Fruit fly (Drosophila melanogaster) whole organism, adult: ENCODE results near the gene JYalpha.

ENCODE experiments used
- CG11617 ChIP-seq: fragments of 200-800 bp; sonication (Bioruptor generic); optimal IDR thresholded peaks from 2 replicates; lab custom pipeline; 2017; ENCODE audit warnings: mild to moderate bottlenecking, missing biosample characterization, missing genetic modification reagents, missing genetic modification characterization
- CG12768 ChIP-seq: fragments of 200-800 bp; sonication (Bioruptor generic); optimal IDR thresholded peaks from 2 replicates; lab custom pipeline; 2017; ENCODE audit warnings: missing biosample characterization, missing genetic modification characterization, mild to moderate bottlenecking, moderate library complexity, missing genetic modification reagents
- CG14711 ChIP-seq: fragments of 200-800 bp; sonication (Bioruptor generic); optimal IDR thresholded peaks from 2 replicates; lab custom pipeline; 2018; ENCODE audit warnings: missing biosample characterization, mild to moderate bottlenecking, missing genetic modification characterization, moderate library complexity
- CG1620 ChIP-seq: fragments of 200-800 bp; sonication (Bioruptor generic); optimal IDR thresholded peaks from 2 replicates; lab custom pipeline; 2016; ENCODE audit warnings: missing biosample characterization, missing genetic modification characterization
- CG33017 ChIP-seq: fragments of 200-800 bp; sonication (Bioruptor generic); optimal IDR thresholded peaks from 2 replicates; lab custom pipeline; 2018; ENCODE audit warnings: missing biosample characterization, mild to moderate bottlenecking, missing genetic modification characterization, moderate library complexity
- CG5204 ChIP-seq: fragments of 200-800 bp; sonication (Bioruptor generic); optimal IDR thresholded peaks from 2 replicates; lab custom pipeline; 2016; ENCODE audit warnings: missing biosample characterization, missing genetic modification characterization
- CG7045 ChIP-seq: fragments of 200-800 bp; sonication (Bioruptor generic); optimal IDR thresholded peaks from 2 replicates; lab custom pipeline; 2017; ENCODE audit warnings: missing biosample characterization, mild to moderate bottlenecking, missing genetic modification characterization
- CG7101 ChIP-seq: fragments of 200-800 bp; sonication (Bioruptor generic); optimal IDR thresholded peaks from 2 replicates; lab custom pipeline; 2018; ENCODE audit warnings: missing biosample characterization, mild to moderate bottlenecking, missing genetic modification characterization, moderate library complexity
- Clk ChIP-seq: fragments of 200-800 bp; sonication (Bioruptor generic); optimal IDR thresholded peaks from 2 replicates; lab custom pipeline; 2017; ENCODE audit warnings: missing biosample characterization, missing genetic modification characterization
- Crg-1 ChIP-seq: fragments of 200-800 bp; sonication (Bioruptor generic); optimal IDR thresholded peaks from 2 replicates; lab custom pipeline; 2016; ENCODE audit warnings: missing biosample characterization, missing genetic modification characterization
- Hr96 ChIP-seq: fragments of 200-800 bp; sonication (Bioruptor generic); optimal IDR thresholded peaks from 2 replicates; lab custom pipeline; 2016; ENCODE audit warnings: missing biosample characterization, missing genetic modification characterization
- Mnt ChIP-seq: fragments of 200-800 bp; sonication (Bioruptor generic); optimal IDR thresholded peaks from 2 replicates; lab custom pipeline; 2016; ENCODE audit warnings: missing biosample characterization, mild to moderate bottlenecking, missing genetic modification characterization
- bab1 ChIP-seq: fragments of 200-800 bp; sonication (Bioruptor generic); optimal IDR thresholded peaks from 3 replicates; lab custom pipeline; 2019; ENCODE audit warnings: missing biosample characterization, mild to moderate bottlenecking, missing genetic modification characterization, moderate library complexity
- cic ChIP-seq: fragments of 200-800 bp; sonication (Bioruptor generic); optimal IDR thresholded peaks from 2 replicates; lab custom pipeline; 2017; ENCODE audit warnings: missing biosample characterization, mild to moderate bottlenecking, missing genetic modification characterization, moderate library complexity
- cnc ChIP-seq, 2 experiments: fragments of >200 bp; optimal IDR thresholded peaks; 2 replicates each; lab custom pipeline; 2017
- kay ChIP-seq: fragments of 200-800 bp; sonication (Bioruptor generic); peaks from one replicate; lab custom pipeline; 2016; ENCODE audit warnings: missing biosample characterization, missing genetic modification characterization, borderline replicate concordance
- ovo ChIP-seq: fragments of 200-800 bp; sonication (Bioruptor generic); optimal IDR thresholded peaks from 2 replicates; lab custom pipeline; 2016; ENCODE audit warnings: missing biosample characterization, missing genetic modification characterization
- pad ChIP-seq: fragments of 200-800 bp; sonication (Bioruptor generic); optimal IDR thresholded peaks from 3 replicates; lab custom pipeline; 2017; ENCODE audit warnings: missing biosample characterization, missing genetic modification characterization, mild to moderate bottlenecking, moderate library complexity, missing genetic modification reagents
- tj ChIP-seq: fragments of 200-800 bp; sonication (Bioruptor generic); optimal IDR thresholded peaks from 3 replicates; lab custom pipeline; 2017; ENCODE audit warnings: missing biosample characterization, mild to moderate bottlenecking, missing genetic modification characterization, moderate library complexity
- toe ChIP-seq: fragments of 200-800 bp; sonication (Bioruptor generic); optimal IDR thresholded peaks from 2 replicates; lab custom pipeline; 2016; ENCODE audit warnings: missing biosample characterization, missing genetic modification characterization

JYalpha gene

dm6 chr4:579-978 lies at the start of gene JYalpha:
Gene JYalpha, plus strand, starts transcription at chr4:879.
- TF ChIP-seq CG14711 (tag; lab: Kevin White, UChicago) (no peak), cnc (optimal IDR thresholded peaks at IDR 0.05; lab: Kevin White, UChicago) (no peak), Crg-1 (GFP tag; lab: Kevin White, UChicago) (no peak), CG7045 (GFP tag; lab: Kevin White, UChicago) (no peak), CG12768 (no peak), kay (GFP tag; lab: Kevin White, UChicago) (no peak), pad (GFP tag; lab: Kevin White, UChicago) (no peak)

DNA sequence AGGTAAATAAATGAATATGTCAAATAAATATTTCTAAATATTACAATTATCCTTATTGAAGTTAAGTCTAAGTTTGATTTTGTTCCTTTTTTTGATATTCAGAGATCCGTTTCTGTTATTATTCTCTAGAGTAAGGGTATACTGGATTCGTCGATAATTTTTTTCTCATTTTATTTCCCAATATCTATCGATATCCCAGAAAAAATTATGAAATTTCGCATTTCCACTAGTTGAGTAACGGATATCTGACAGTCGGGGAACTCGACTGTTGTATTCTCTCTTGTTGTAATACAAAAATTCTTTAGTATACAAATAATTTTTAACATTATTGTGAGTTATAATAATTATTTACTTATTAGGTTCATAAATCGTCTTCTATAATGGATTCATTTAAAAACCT lies 730 bp downstream of the JYalpha start:
- no peak for TF ChIP-seq Clk
- no peak for TF ChIP-seq cic (GFP tag; lab: Kevin White, UChicago)
- TF ChIP-seq toe (GFP tag; lab: Kevin White, UChicago), result no peak
- TF ChIP-seq Mnt (GFP tag; lab: Kevin White, UChicago), result no peak
- TF ChIP-seq CG7101 (tag; lab: Kevin White, UChicago), result no peak
- TF ChIP-seq CG5204 (GFP tag; lab: Kevin White, UChicago), result no peak
- no peak for TF ChIP-seq kay (GFP tag; lab: Kevin White, UChicago)
- no peak for TF ChIP-seq CG1620 (GFP tag; lab: Kevin White, UChicago)
- no peak for TF ChIP-seq CG7045 (GFP tag; lab: Kevin White, UChicago)
- TF ChIP-seq CG12768, result no peak
- no peak for TF ChIP-seq pad (GFP tag; lab: Kevin White, UChicago)
- TF ChIP-seq Crg-1 (GFP tag; lab: Kevin White, UChicago), result no peak
- TF ChIP-seq tj (GFP tag; lab: Kevin White, UChicago), result no peak
- TF ChIP-seq CG11617 (GFP tag; lab: Kevin White, UChicago), result no peak
- TF ChIP-seq ovo (GFP tag; lab: Kevin White, UChicago), result no peak

dm6 chr4:42352-42751 lies 41.7 kb downstream of the JYalpha start:
- TF ChIP-seq CG7045 (GFP tag; lab: Kevin White, UChicago), result no peak
- no peak for TF ChIP-seq CG12768
- TF ChIP-seq cic (GFP tag; lab: Kevin White, UChicago), result no peak
- no peak for TF ChIP-seq CG5204 (GFP tag; lab: Kevin White, UChicago)
- TF ChIP-seq CG1620 (GFP tag; lab: Kevin White, UChicago), result no peak
- TF ChIP-seq CG14711 (tag; lab: Kevin White, UChicago), result no peak
- TF ChIP-seq kay (GFP tag; lab: Kevin White, UChicago), result no peak
- no peak for TF ChIP-seq bab1 (GFP tag; lab: Kevin White, UChicago)

dm6 chr4:43179-43935 lies 42.7 kb downstream of the JYalpha start, which contains the start of gene PlexB:
Gene PlexB, minus strand, starts transcription at chr4:43778.
- TF ChIP-seq Mnt (GFP tag; lab: Kevin White, UChicago) (no peak), CG7101 (tag; lab: Kevin White, UChicago) (no peak), tj (GFP tag; lab: Kevin White, UChicago) (peak; percentile 10), Crg-1 (GFP tag; lab: Kevin White, UChicago) (no peak), Hr96 (GFP tag; lab: Kevin White, UChicago) (no peak), kay (GFP tag; lab: Kevin White, UChicago) (peak; percentile 87), bab1 (GFP tag; lab: Kevin White, UChicago) (peak; percentile 45), ovo (GFP tag; lab: Kevin White, UChicago) (peak; percentile 14)

- TF ChIP-seq CG5204 (GFP tag; lab: Kevin White, UChicago), result no peak
- TF ChIP-seq CG7045 (GFP tag; lab: Kevin White, UChicago), result no peak
- no peak for TF ChIP-seq tj (GFP tag; lab: Kevin White, UChicago)
- no peak for TF ChIP-seq CG7101 (tag; lab: Kevin White, UChicago)
- TF ChIP-seq Clk, result no peak
- no peak for TF ChIP-seq pad (GFP tag; lab: Kevin White, UChicago)
- no peak for TF ChIP-seq CG11617 (GFP tag; lab: Kevin White, UChicago)
- no peak for TF ChIP-seq CG33017 (tag; lab: Kevin White, UChicago)
- no peak for TF ChIP-seq ovo (GFP tag; lab: Kevin White, UChicago)
These were observed 43.2 kb downstream of the JYalpha start for dm6 chr4:43936-44260.

dm6 chr4:44780-45179 lies 44.1 kb downstream of the JYalpha start:
- no peak for TF ChIP-seq Clk
- TF ChIP-seq CG5204 (GFP tag; lab: Kevin White, UChicago), result no peak
- no peak for TF ChIP-seq ovo (GFP tag; lab: Kevin White, UChicago)
- no peak for TF ChIP-seq CG1620 (GFP tag; lab: Kevin White, UChicago)
- no peak for TF ChIP-seq kay (GFP tag; lab: Kevin White, UChicago)
- TF ChIP-seq CG14711 (tag; lab: Kevin White, UChicago), result no peak
- TF ChIP-seq CG33017 (tag; lab: Kevin White, UChicago), result no peak
- no peak for TF ChIP-seq tj (GFP tag; lab: Kevin White, UChicago)
- TF ChIP-seq bab1 (GFP tag; lab: Kevin White, UChicago), result no peak
- no peak for TF ChIP-seq pad (GFP tag; lab: Kevin White, UChicago)
- no peak for TF ChIP-seq CG7101 (tag; lab: Kevin White, UChicago)
- TF ChIP-seq CG12768, result no peak
- no peak for TF ChIP-seq Mnt (GFP tag; lab: Kevin White, UChicago)
- no peak for TF ChIP-seq Crg-1 (GFP tag; lab: Kevin White, UChicago)
- TF ChIP-seq cic (GFP tag; lab: Kevin White, UChicago), result no peak
- TF ChIP-seq Hr96 (GFP tag; lab: Kevin White, UChicago), result no peak
- no peak for TF ChIP-seq CG11617 (GFP tag; lab: Kevin White, UChicago)
- TF ChIP-seq CG7045 (GFP tag; lab: Kevin White, UChicago), result no peak
- TF ChIP-seq cnc (optimal IDR thresholded peaks at IDR 0.05; lab: Kevin White, UChicago), result no peak
